Worm (Caenorhabditis elegans) whole organism, L3 larva: ENCODE data around the gene T25G12.6.

Experiments
- egl-5 ChIP-seq: fragments of 150-350 bp; optimal IDR thresholded peaks from 2 replicates; lab custom pipeline; 2017; ENCODE audit warnings: missing biosample characterization, missing genetic modification reagents, missing genetic modification characterization, inconsistent platforms
- jun-1 ChIP-seq: fragments of 150-350 bp; optimal IDR thresholded peaks from 2 replicates; lab custom pipeline; 2014; ENCODE audit warnings: missing biosample characterization, missing genetic modification reagents, missing genetic modification characterization
- nhr-11 ChIP-seq: fragments of 150-350 bp; optimal IDR thresholded peaks from 2 replicates; lab custom pipeline; 2014; ENCODE audit warnings: missing biosample characterization, missing genetic modification characterization
- unc-62 ChIP-seq: fragments of 150-350 bp; sonication (generic microtip); optimal IDR thresholded peaks from 4 replicates; lab custom pipeline; 2014; ENCODE audit warnings: missing biosample characterization, missing genetic modification reagents, missing genetic modification characterization
- zag-1 ChIP-seq: fragments of 150-350 bp; optimal IDR thresholded peaks from 2 replicates; lab custom pipeline; 2014; ENCODE audit warnings: missing biosample characterization, missing genetic modification characterization

DNA sequence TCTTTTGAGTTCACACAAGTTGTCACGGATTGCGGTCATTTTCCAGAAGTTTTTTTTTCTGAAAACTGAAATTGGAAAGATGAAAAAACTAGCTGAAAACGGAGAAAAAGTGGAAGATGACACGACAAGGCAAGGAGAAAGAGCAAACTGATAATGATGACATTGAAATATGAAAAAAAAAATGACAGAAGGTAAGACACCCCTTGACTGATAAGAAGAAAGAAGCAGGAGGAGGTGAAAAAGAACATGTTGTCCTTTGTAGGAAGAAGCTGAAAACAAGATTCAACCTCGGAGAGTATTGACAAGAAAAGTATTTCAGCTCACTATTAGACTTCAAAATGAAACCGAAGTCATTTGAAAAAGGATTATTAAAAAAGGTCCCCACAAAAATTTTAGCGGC is 34.9 kb downstream of the T25G12.6 start, which contains the start of gene B0302.5:
- TF ChIP-seq zag-1 (tag; lab: Kevin White, UChicago): no peak
- no peak for TF ChIP-seq nhr-11
- TF ChIP-seq egl-5 (tag; lab: Kevin White, UChicago): no peak
- no peak for TF ChIP-seq unc-62
- TF ChIP-seq jun-1 (tag; lab: Kevin White, UChicago): no peak
